Fruit fly (Drosophila melanogaster) whole organism, adult: Measurements from ENCODE around the gene Antp.

ENCODE experiments used
- CG11617 ChIP-seq: fragments of 200-800 bp; sonication (Bioruptor generic); optimal IDR thresholded peaks from 2 replicates; lab custom pipeline; 2017; ENCODE audit warnings: mild to moderate bottlenecking, missing biosample characterization, missing genetic modification reagents, missing genetic modification characterization
- CG12768 ChIP-seq: fragments of 200-800 bp; sonication (Bioruptor generic); optimal IDR thresholded peaks from 2 replicates; lab custom pipeline; 2017; ENCODE audit warnings: missing biosample characterization, missing genetic modification characterization, mild to moderate bottlenecking, moderate library complexity, missing genetic modification reagents
- CG14711 ChIP-seq: fragments of 200-800 bp; sonication (Bioruptor generic); optimal IDR thresholded peaks from 2 replicates; lab custom pipeline; 2018; ENCODE audit warnings: missing biosample characterization, mild to moderate bottlenecking, missing genetic modification characterization, moderate library complexity
- CG33017 ChIP-seq: fragments of 200-800 bp; sonication (Bioruptor generic); optimal IDR thresholded peaks from 2 replicates; lab custom pipeline; 2018; ENCODE audit warnings: missing biosample characterization, mild to moderate bottlenecking, missing genetic modification characterization, moderate library complexity
- CG5204 ChIP-seq: fragments of 200-800 bp; sonication (Bioruptor generic); optimal IDR thresholded peaks from 2 replicates; lab custom pipeline; 2016; ENCODE audit warnings: missing biosample characterization, missing genetic modification characterization
- CG7101 ChIP-seq: fragments of 200-800 bp; sonication (Bioruptor generic); optimal IDR thresholded peaks from 2 replicates; lab custom pipeline; 2018; ENCODE audit warnings: missing biosample characterization, mild to moderate bottlenecking, missing genetic modification characterization, moderate library complexity
- bab1 ChIP-seq: fragments of 200-800 bp; sonication (Bioruptor generic); optimal IDR thresholded peaks from 3 replicates; lab custom pipeline; 2019; ENCODE audit warnings: missing biosample characterization, mild to moderate bottlenecking, missing genetic modification characterization, moderate library complexity
- kay ChIP-seq: fragments of 200-800 bp; sonication (Bioruptor generic); peaks from one replicate; lab custom pipeline; 2016; ENCODE audit warnings: missing biosample characterization, missing genetic modification characterization, borderline replicate concordance
- ovo ChIP-seq: fragments of 200-800 bp; sonication (Bioruptor generic); optimal IDR thresholded peaks from 2 replicates; lab custom pipeline; 2016; ENCODE audit warnings: missing biosample characterization, missing genetic modification characterization
- toe ChIP-seq: fragments of 200-800 bp; sonication (Bioruptor generic); optimal IDR thresholded peaks from 2 replicates; lab custom pipeline; 2016; ENCODE audit warnings: missing biosample characterization, missing genetic modification characterization

DNA sequence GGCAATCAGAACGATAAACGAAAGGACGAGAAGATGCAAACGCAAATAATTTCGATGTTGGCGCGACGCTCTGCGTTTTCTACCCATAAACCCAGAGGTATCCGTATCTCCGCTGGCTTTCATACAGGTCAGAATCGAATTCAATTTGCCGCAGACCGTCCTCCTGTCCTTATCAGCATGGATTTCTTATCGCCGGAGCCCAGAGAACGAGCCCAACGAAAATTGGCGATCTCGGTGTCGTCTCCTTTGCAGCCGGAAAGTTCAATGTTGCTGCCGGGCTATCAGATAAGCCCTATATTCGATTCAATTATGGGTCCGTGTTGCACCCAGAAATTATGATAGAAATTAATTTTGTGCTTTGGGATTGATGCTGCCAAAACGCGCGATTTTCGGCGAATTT is 67.0 kb downstream of the Antp start:
- no peak for TF ChIP-seq CG11617 (GFP tag; lab: Kevin White, UChicago)
- no peak for TF ChIP-seq CG7101 (tag; lab: Kevin White, UChicago)
- TF ChIP-seq kay (GFP tag; lab: Kevin White, UChicago), result no peak
- TF ChIP-seq toe, result no peak
- no peak for TF ChIP-seq ovo
- no peak for TF ChIP-seq CG5204 (GFP tag; lab: Kevin White, UChicago)
- no peak for TF ChIP-seq CG33017 (tag; lab: Kevin White, UChicago)
- TF ChIP-seq CG14711, result no peak
- no peak for TF ChIP-seq CG12768 (GFP tag; lab: Kevin White, UChicago)
- TF ChIP-seq bab1 (GFP tag; lab: Kevin White, UChicago), result no peak
